Fruit fly (Drosophila melanogaster) whole organism, embryonic: ENCODE measurements around the gene CG2962.

Source experiments
- Aef1 ChIP-seq: fragments of 200-800 bp; sonication (Bioruptor generic); IDR thresholded peaks from 3 replicates; pipeline ENCODE4 v1.3.6; 2022; ENCODE audit warnings: missing biosample characterization, missing genetic modification characterization
- CG11695 ChIP-seq: fragments of 200-800 bp; sonication (Bioruptor generic); IDR thresholded peaks from 3 replicates; pipeline ENCODE4 v1.3.6; 2022; ENCODE audit warnings: missing biosample characterization, missing genetic modification characterization
- CG11723 ChIP-seq: fragments of 200-800 bp; sonication (Bioruptor generic); optimal IDR thresholded peaks from 2 replicates; lab custom pipeline; 2017; ENCODE audit warnings: missing biosample characterization, mild to moderate bottlenecking, missing genetic modification characterization
- CG13624 ChIP-seq: fragments of 200-800 bp; sonication (Bioruptor generic); optimal IDR thresholded peaks from 2 replicates; lab custom pipeline; 2016; ENCODE audit warnings: missing biosample characterization, missing genetic modification characterization
- CG13775 ChIP-seq: fragments of 200-800 bp; sonication (Bioruptor generic); optimal IDR thresholded peaks from 3 replicates; lab custom pipeline; 2017; ENCODE audit warnings: missing biosample characterization, mild to moderate bottlenecking, missing genetic modification characterization
- CG14860 ChIP-seq: fragments of 200-800 bp; sonication (Bioruptor generic); IDR thresholded peaks from 3 replicates; pipeline ENCODE4 v1.3.6; 2022; ENCODE audit warnings: missing biosample characterization, missing genetic modification characterization; ENCODE audit not compliant: partially characterized antibody
- CG15269 ChIP-seq: fragments of 200-800 bp; sonication (Bioruptor generic); optimal IDR thresholded peaks from 2 replicates; lab custom pipeline; 2018; ENCODE audit warnings: missing biosample characterization, mild to moderate bottlenecking, missing genetic modification characterization, moderate library complexity
- CG1603 ChIP-seq: fragments of 200-800 bp; sonication (Bioruptor generic); optimal IDR thresholded peaks from 2 replicates; lab custom pipeline; 2019; ENCODE audit warnings: missing biosample characterization, mild to moderate bottlenecking, missing genetic modification characterization, moderate library complexity
- CG17568 ChIP-seq: fragments of 200-800 bp; sonication (Bioruptor generic); optimal IDR thresholded peaks from 2 replicates; lab custom pipeline; 2018; ENCODE audit warnings: missing biosample characterization, mild to moderate bottlenecking, missing genetic modification characterization, moderate library complexity
- CG2678 ChIP-seq: fragments of 200-800 bp; sonication (Bioruptor generic); optimal IDR thresholded peaks from 3 replicates; lab custom pipeline; 2019; ENCODE audit warnings: missing biosample characterization, mild to moderate bottlenecking, missing genetic modification characterization, moderate library complexity
- CG32532 ChIP-seq: fragments of 200-800 bp; sonication (Bioruptor generic); IDR thresholded peaks from 2 replicates; pipeline ENCODE4 v1.3.6; 2022; ENCODE audit warnings: missing biosample characterization, missing genetic modification characterization
- CG3281 ChIP-seq: fragments of 200-800 bp; sonication (Bioruptor generic); optimal IDR thresholded peaks from 3 replicates; lab custom pipeline; 2017; ENCODE audit warnings: missing biosample characterization, mild to moderate bottlenecking, missing genetic modification characterization
- CG3995 ChIP-seq: fragments of 200-800 bp; sonication (Bioruptor generic); optimal IDR thresholded peaks from 3 replicates; lab custom pipeline; 2016; ENCODE audit warnings: missing biosample characterization, missing genetic modification characterization
- CG7786 ChIP-seq: fragments of 200-800 bp; sonication (Bioruptor generic); optimal IDR thresholded peaks from 2 replicates; lab custom pipeline; 2016; ENCODE audit warnings: missing biosample characterization, missing genetic modification characterization
- CG7839 ChIP-seq: fragments of 200-800 bp; sonication (Bioruptor generic); optimal IDR thresholded peaks from 3 replicates; lab custom pipeline; 2018; ENCODE audit warnings: missing biosample characterization, mild to moderate bottlenecking, missing genetic modification characterization, moderate library complexity
- CG8924 ChIP-seq: fragments of 200-800 bp; optimal IDR thresholded peaks from 3 replicates; lab custom pipeline; 2019; ENCODE audit warnings: missing biosample characterization, mild to moderate bottlenecking, missing genetic modification characterization, moderate library complexity
- Drgx ChIP-seq: fragments of 200-800 bp; sonication (Bioruptor generic); IDR thresholded peaks from 2 replicates; pipeline ENCODE4 v1.3.6; 2022; ENCODE audit warnings: missing biosample characterization, missing genetic modification characterization
- Hand ChIP-seq: fragments of 200-800 bp; sonication (Bioruptor generic); optimal IDR thresholded peaks from 2 replicates; lab custom pipeline; 2017; ENCODE audit warnings: mild to moderate bottlenecking, missing biosample characterization, missing genetic modification reagents, missing genetic modification characterization
- Hmx ChIP-seq: fragments of 200-800 bp; sonication (Bioruptor generic); optimal IDR thresholded peaks from 2 replicates; lab custom pipeline; 2016; ENCODE audit warnings: missing biosample characterization, missing genetic modification characterization
- Med ChIP-seq: fragments of 200-800 bp; sonication (Bioruptor generic); peaks from one replicate; lab custom pipeline; 2016; ENCODE audit warnings: missing biosample characterization, missing genetic modification characterization, mild to moderate bottlenecking, inconsistent platforms, moderate library complexity
- Meics ChIP-seq: fragments of 200-800 bp; sonication (Bioruptor generic); optimal IDR thresholded peaks from 2 replicates; lab custom pipeline; 2017; ENCODE audit warnings: missing biosample characterization, mild to moderate bottlenecking, missing genetic modification characterization
- NfI ChIP-seq: fragments of 200-800 bp; sonication (Bioruptor generic); optimal IDR thresholded peaks from 3 replicates; lab custom pipeline; 2018; ENCODE audit warnings: missing biosample characterization, mild to moderate bottlenecking, missing genetic modification characterization, moderate library complexity
- Ptx1 ChIP-seq: fragments of 200-800 bp; sonication (Bioruptor generic); IDR thresholded peaks from 2 replicates; pipeline ENCODE4 v1.3.6; 2022; ENCODE audit warnings: missing biosample characterization, missing genetic modification characterization
- Ravus ChIP-seq: fragments of 200-800 bp; sonication (Bioruptor generic); IDR thresholded peaks from 2 replicates; pipeline ENCODE4 v1.3.6; 2022; ENCODE audit warnings: missing biosample characterization, missing genetic modification characterization
- Rfx ChIP-seq: fragments of 200-800 bp; sonication (Bioruptor generic); IDR thresholded peaks from 2 replicates; pipeline ENCODE4 v1.3.6; 2022; ENCODE audit warnings: missing biosample characterization, missing genetic modification characterization
- Side ChIP-seq: fragments of 200-800 bp; sonication (Bioruptor generic); optimal IDR thresholded peaks from 2 replicates; lab custom pipeline; 2016; ENCODE audit warnings: missing biosample characterization, missing genetic modification characterization
- Sox102F ChIP-seq: fragments of 200-800 bp; sonication (Bioruptor generic); optimal IDR thresholded peaks from 2 replicates; lab custom pipeline; 2018; ENCODE audit warnings: missing biosample characterization, mild to moderate bottlenecking, missing genetic modification characterization, moderate library complexity
- al ChIP-seq: fragments of 200-800 bp; sonication (Bioruptor generic); IDR thresholded peaks from 2 replicates; pipeline ENCODE4 v1.3.6; 2022; ENCODE audit warnings: missing biosample characterization, missing genetic modification characterization
- ato ChIP-seq: fragments of 200-800 bp; sonication (Bioruptor generic); IDR thresholded peaks from 2 replicates; pipeline ENCODE4 v1.3.6; 2022; ENCODE audit warnings: missing biosample characterization, missing genetic modification characterization; ENCODE audit not compliant: partially characterized antibody
- chm ChIP-seq: fragments of 200-800 bp; sonication (Bioruptor generic); IDR thresholded peaks from 2 replicates; pipeline ENCODE4 v1.3.6; 2022; ENCODE audit warnings: missing biosample characterization, missing genetic modification characterization
- corto ChIP-seq: fragments of 200-800 bp; sonication (Bioruptor generic); optimal IDR thresholded peaks from 2 replicates; lab custom pipeline; 2016; ENCODE audit warnings: missing biosample characterization, mild to moderate bottlenecking, missing genetic modification characterization, moderate library complexity
- dmrt99B ChIP-seq: fragments of 200-800 bp; sonication (Bioruptor generic); optimal IDR thresholded peaks from 2 replicates; lab custom pipeline; 2018; ENCODE audit warnings: missing biosample characterization, mild to moderate bottlenecking, missing genetic modification characterization, moderate library complexity
- dysf ChIP-seq: fragments of 200-800 bp; sonication (Bioruptor generic); IDR thresholded peaks from 3 replicates; pipeline ENCODE4 v1.3.6; 2022; ENCODE audit warnings: missing biosample characterization, missing genetic modification characterization
- esg ChIP-seq: fragments of 200-800 bp; sonication (Bioruptor generic); conservative IDR thresholded peaks from 2 replicates; pipeline ENCODE4 v1.3.6; 2022; ENCODE audit warnings: missing biosample characterization, missing genetic modification characterization
- gcm2 ChIP-seq: fragments of 200-800 bp; sonication (Bioruptor generic); optimal IDR thresholded peaks from 2 replicates; lab custom pipeline; 2016; ENCODE audit warnings: missing biosample characterization, missing genetic modification characterization
- gem ChIP-seq: fragments of 200-800 bp; sonication (Bioruptor generic); optimal IDR thresholded peaks from 2 replicates; lab custom pipeline; 2019; ENCODE audit warnings: missing biosample characterization, mild to moderate bottlenecking, missing genetic modification characterization, moderate library complexity
- grau ChIP-seq: fragments of 200-800 bp; optimal IDR thresholded peaks from 3 replicates; lab custom pipeline; 2019; ENCODE audit warnings: missing biosample characterization, mild to moderate bottlenecking, missing genetic modification characterization, moderate library complexity
- grn ChIP-seq: fragments of 200-800 bp; sonication (Bioruptor generic); optimal IDR thresholded peaks from 3 replicates; lab custom pipeline; 2017; ENCODE audit warnings: missing biosample characterization, missing genetic modification characterization
- hth ChIP-seq: fragments of >200 bp; optimal IDR thresholded peaks from 2 replicates; lab custom pipeline; 2017; ENCODE audit warnings: inconsistent platforms
- jumu ChIP-seq: fragments of 200-800 bp; sonication (Bioruptor generic); optimal IDR thresholded peaks from 3 replicates; lab custom pipeline; 2016; ENCODE audit warnings: missing biosample characterization, missing genetic modification characterization
- lab ChIP-seq: fragments of 200-800 bp; sonication (Bioruptor generic); optimal IDR thresholded peaks from 3 replicates; lab custom pipeline; 2017; ENCODE audit warnings: missing biosample characterization, missing genetic modification characterization, mild to moderate bottlenecking, moderate library complexity, missing genetic modification reagents
- phol ChIP-seq: fragments of 200-800 bp; sonication (Bioruptor generic); optimal IDR thresholded peaks from 3 replicates; lab custom pipeline; 2018; ENCODE audit warnings: missing biosample characterization, mild to moderate bottlenecking, missing genetic modification characterization, moderate library complexity
- pita ChIP-seq: fragments of 200-800 bp; sonication (Bioruptor generic); optimal IDR thresholded peaks from 2 replicates; lab custom pipeline; 2017; ENCODE audit warnings: missing biosample characterization, mild to moderate bottlenecking, missing genetic modification characterization
- psq ChIP-seq: fragments of 200-800 bp; sonication (Bioruptor generic); optimal IDR thresholded peaks from 2 replicates; lab custom pipeline; 2017; ENCODE audit warnings: missing biosample characterization, missing genetic modification characterization
- row ChIP-seq: fragments of 200-800 bp; sonication (Bioruptor generic); IDR thresholded peaks from 3 replicates; pipeline ENCODE4 v1.3.6; 2022; ENCODE audit warnings: missing biosample characterization, missing genetic modification characterization
- salm ChIP-seq: fragments of 200-800 bp; sonication (Bioruptor generic); optimal IDR thresholded peaks from 2 replicates; lab custom pipeline; 2018; ENCODE audit warnings: missing biosample characterization, mild to moderate bottlenecking, missing genetic modification characterization
- sens ChIP-seq: fragments of 200-800 bp; sonication (Bioruptor generic); peaks from one replicate; lab custom pipeline; 2016; ENCODE audit warnings: missing biosample characterization, missing genetic modification characterization
- slbo ChIP-seq: fragments of 200-800 bp; sonication (Bioruptor generic); IDR thresholded peaks from 2 replicates; pipeline ENCODE4 v1.3.6; 2022; ENCODE audit warnings: missing biosample characterization, missing genetic modification characterization
- sqz ChIP-seq: fragments of 200-800 bp; sonication (Bioruptor generic); optimal IDR thresholded peaks from 3 replicates; lab custom pipeline; 2018; ENCODE audit warnings: missing biosample characterization, mild to moderate bottlenecking, missing genetic modification characterization
- toy ChIP-seq: fragments of 200-800 bp; sonication (Bioruptor generic); IDR thresholded peaks from 2 replicates; pipeline ENCODE4 v1.3.6; 2022; ENCODE audit warnings: missing biosample characterization, missing genetic modification characterization
- ttk ChIP-seq: fragments of 200-800 bp; sonication (Bioruptor generic); IDR thresholded peaks from 2 replicates; pipeline ENCODE4 v2.1.2; 2022; ENCODE audit warnings: missing biosample characterization, missing genetic modification characterization
- zfh2 ChIP-seq: fragments of 200-800 bp; sonication (Bioruptor generic); optimal IDR thresholded peaks from 2 replicates; lab custom pipeline; 2016; ENCODE audit warnings: missing biosample characterization, missing genetic modification characterization

CG2962 gene

dm6 chrX:10244763-10245162, 28.3 kb upstream of the CG2962 start:
- peak; percentile 24 for TF ChIP-seq CG2678 (tag; lab: Kevin White, UChicago)
- peak; percentile 25 for TF ChIP-seq Sox102F
- no peak for TF ChIP-seq hth (lab: Kevin White, UChicago)
- no peak for TF ChIP-seq CG11723 (GFP tag; lab: Kevin White, UChicago)
- TF ChIP-seq CG3995 (GFP tag; lab: Kevin White, UChicago), result no peak
- peak; percentile 30; the same call in 1 of the 3 replicates for TF ChIP-seq dysf (GFP tag; lab: Robert Waterston, UW)
- no peak for TF ChIP-seq ato (GFP tag; lab: Robert Waterston, UW)
- TF ChIP-seq Med (GFP tag; lab: Kevin White, UChicago), result peak; percentile 64
- TF ChIP-seq sens, result peak; percentile 64
- no peak for TF ChIP-seq Aef1 (GFP tag; lab: Robert Waterston, UW)
- TF ChIP-seq Drgx, result 0 out of 2 replicates have a peak, but pooled peaks have one; percentile 26
- TF ChIP-seq CG17568 (GFP tag; lab: Kevin White, UChicago), result no peak
- no peak for TF ChIP-seq CG13624
- TF ChIP-seq jumu, result no peak
- TF ChIP-seq grn (GFP tag; lab: Kevin White, UChicago), result no peak
- no peak for TF ChIP-seq CG14860
- peak; percentile 45 for TF ChIP-seq slbo (GFP tag; lab: Robert Waterston, UW)
- TF ChIP-seq Ravus (GFP tag; lab: Robert Waterston, UW), result no peak
- TF ChIP-seq toy (GFP tag; lab: Robert Waterston, UW), result no peak
- peak; percentile 13; the same call in 1 of the 2 replicates for TF ChIP-seq CG32532 (GFP tag; lab: Robert Waterston, UW)
- no peak for TF ChIP-seq CG11695 (GFP tag; lab: Robert Waterston, UW)
- no peak for TF ChIP-seq sqz (GFP tag; lab: Kevin White, UChicago)
- peak; percentile 48 for TF ChIP-seq row (GFP tag; lab: Robert Waterston, UW)
- no peak for TF ChIP-seq zfh2 (GFP tag; lab: Kevin White, UChicago)
- TF ChIP-seq Meics, result peak; percentile 27
- TF ChIP-seq CG13775 (GFP tag; lab: Kevin White, UChicago), result no peak
- TF ChIP-seq ttk (GFP tag; lab: Robert Waterston, UW), result no peak
- no peak for TF ChIP-seq CG1603
- peak; percentile 37 for TF ChIP-seq gem (tag; lab: Kevin White, UChicago)
- TF ChIP-seq grau (tag; lab: Kevin White, UChicago), result peak; percentile 32
- TF ChIP-seq dmrt99B, result peak; percentile 8
- no peak for TF ChIP-seq Side (GFP tag; lab: Kevin White, UChicago)
- no peak for TF ChIP-seq gcm2
- 0 out of 2 replicates have a peak, but pooled peaks have one; percentile 15 for TF ChIP-seq Rfx (GFP tag; lab: Robert Waterston, UW)
- 0 out of 2 replicates have a peak, but pooled peaks have one; percentile 7 for TF ChIP-seq Ptx1 (GFP tag; lab: Robert Waterston, UW)
- TF ChIP-seq CG3281, result peak; percentile 11
- TF ChIP-seq chm (GFP tag; lab: Robert Waterston, UW), result no peak
- TF ChIP-seq pita (GFP tag; lab: Kevin White, UChicago), result no peak
- TF ChIP-seq phol (tag; lab: Kevin White, UChicago), result peak; percentile 7
- TF ChIP-seq salm, result no peak
- TF ChIP-seq CG7839 (tag; lab: Kevin White, UChicago), result peak; percentile 7
- TF ChIP-seq corto (GFP tag; lab: Kevin White, UChicago), result no peak
- no peak for TF ChIP-seq NfI
- no peak for TF ChIP-seq psq (GFP tag; lab: Kevin White, UChicago)
- TF ChIP-seq CG7786 (GFP tag; lab: Kevin White, UChicago), result no peak
- TF ChIP-seq CG8924 (tag; lab: Kevin White, UChicago), result no peak
- no peak for TF ChIP-seq Hand (GFP tag; lab: Kevin White, UChicago)
- TF ChIP-seq esg (GFP tag; lab: Robert Waterston, UW), result no peak
- peak; percentile 12 for TF ChIP-seq lab (GFP tag; lab: Kevin White, UChicago)
- no peak for TF ChIP-seq Hmx (GFP tag; lab: Kevin White, UChicago)
- TF ChIP-seq CG15269 (tag; lab: Kevin White, UChicago), result peak; percentile 14
- 0 out of 2 replicates have a peak, but pooled peaks have one; percentile 6 for TF ChIP-seq al (GFP tag; lab: Robert Waterston, UW)
